Worm (Caenorhabditis elegans) whole organism, young adult: Measurements from ENCODE around the gene C48B4.12.

ENCODE experiments used
- B0336.3 ChIP-seq: fragments of 200-800 bp; sonication (Bioruptor generic); IDR thresholded peaks from 2 replicates; pipeline ENCODE4 v1.3.6; 2022; ENCODE audit warnings: missing genetic modification characterization, missing compliant biosample characterization
- F10E7.11 ChIP-seq: sonication (generic microtip); optimal IDR thresholded peaks from 2 replicates; lab custom pipeline; 2017; ENCODE audit warnings: mild to moderate bottlenecking, missing genetic modification characterization, moderate library complexity, missing compliant biosample characterization
- F23B12.7 ChIP-seq: sonication (generic microtip); optimal IDR thresholded peaks from 2 replicates; lab custom pipeline; 2017; ENCODE audit warnings: missing genetic modification characterization, mild to moderate bottlenecking, missing compliant biosample characterization, antibody characterized with exemption, moderate library complexity; ENCODE audit not compliant: insufficient read depth
- F33H1.4 ChIP-seq: fragments of 200-800 bp; sonication (Bioruptor generic); IDR thresholded peaks from 2 replicates; pipeline ENCODE4 v1.3.6; 2022; ENCODE audit warnings: missing genetic modification reagents, missing genetic modification characterization, missing compliant biosample characterization
- F39B2.1 ChIP-seq: fragments of 200-800 bp; sonication (Bioruptor generic); IDR thresholded peaks from 2 replicates; pipeline ENCODE4 v1.3.6; 2022; ENCODE audit warnings: missing genetic modification reagents, missing genetic modification characterization, missing compliant biosample characterization
- F49E8.2 ChIP-seq: sonication (generic microtip); optimal IDR thresholded peaks from 3 replicates; lab custom pipeline; 2017; ENCODE audit warnings: missing genetic modification characterization, mild to moderate bottlenecking, missing compliant biosample characterization, antibody characterized with exemption, moderate library complexity; ENCODE audit not compliant: insufficient read depth
- F55B11.4 ChIP-seq: sonication (generic microtip); optimal IDR thresholded peaks from 2 replicates; lab custom pipeline; 2016; ENCODE audit warnings: missing compliant biosample characterization, missing genetic modification characterization, borderline replicate concordance; ENCODE audit not compliant: insufficient read depth
- Y53F4B.3 ChIP-seq: fragments of 200-800 bp; sonication (Bioruptor generic); IDR thresholded peaks from 2 replicates; pipeline ENCODE4 v1.3.6; 2022; ENCODE audit warnings: missing genetic modification reagents, missing genetic modification characterization, missing compliant biosample characterization
- aptf-2 ChIP-seq: fragments of 200-800 bp; sonication (Bioruptor generic); conservative IDR thresholded peaks from 2 replicates; pipeline ENCODE4 v1.3.6; 2022; ENCODE audit warnings: missing genetic modification reagents, missing genetic modification characterization, missing compliant biosample characterization
- athp-1 ChIP-seq: sonication (generic microtip); optimal IDR thresholded peaks from 2 replicates; lab custom pipeline; 2017; ENCODE audit warnings: mild to moderate bottlenecking, missing genetic modification characterization, missing compliant biosample characterization
- attf-6 ChIP-seq: fragments of 200-800 bp; sonication (Bioruptor generic); IDR thresholded peaks from 2 replicates; pipeline ENCODE4 v1.3.6; 2022; ENCODE audit warnings: missing genetic modification reagents, missing genetic modification characterization, missing compliant biosample characterization
- bed-1 ChIP-seq: fragments of 200-800 bp; sonication (Bioruptor generic); IDR thresholded peaks from 2 replicates; pipeline ENCODE4 v1.3.6; 2022; ENCODE audit warnings: missing genetic modification reagents, missing genetic modification characterization, missing compliant biosample characterization
- cebp-1 ChIP-seq, 2 experiments: fragments of 200-800 bp in 1 of 2; sonication (Bioruptor generic) in 1 of 2; sonication (generic microtip) in 1 of 2; IDR thresholded peaks in 1 of 2; optimal IDR thresholded peaks in 1 of 2; 2 replicates each; pipeline versions ENCODE4 v1.3.6 to Lab custom; 2017 to 2022; ENCODE audit warnings: missing compliant biosample characterization in 2 of 2, missing genetic modification characterization in 2 of 2, mild to moderate bottlenecking in 1 of 2, missing genetic modification reagents in 1 of 2, moderate library complexity in 1 of 2
- ceh-27 ChIP-seq: fragments of 200-800 bp; sonication (Bioruptor generic); optimal IDR thresholded peaks from 2 replicates; lab custom pipeline; 2018; ENCODE audit warnings: mild to moderate bottlenecking, missing genetic modification characterization, moderate library complexity, missing compliant biosample characterization
- efl-1 ChIP-seq: fragments of 150-350 bp; optimal IDR thresholded peaks from 2 replicates; lab custom pipeline; 2014; ENCODE audit warnings: missing biosample characterization, missing genetic modification reagents, missing genetic modification characterization
- him-1 ChIP-seq: sonication (generic microtip); optimal IDR thresholded peaks from 2 replicates; lab custom pipeline; 2016; ENCODE audit warnings: missing genotype, missing genetic modification reagents, missing genetic modification characterization, missing compliant biosample characterization
- hmg-1.2 ChIP-seq: fragments of 200-800 bp; sonication (Bioruptor generic); IDR thresholded peaks from 2 replicates; pipeline ENCODE4 v1.3.6; 2022; ENCODE audit warnings: missing genetic modification reagents, missing genetic modification characterization, missing compliant biosample characterization
- hsf-1 ChIP-seq: fragments of 200-800 bp; sonication (Bioruptor generic); IDR thresholded peaks from 2 replicates; pipeline ENCODE4 v1.3.6; 2022; ENCODE audit warnings: missing genetic modification reagents, missing genetic modification characterization, missing compliant biosample characterization
- let-526 ChIP-seq: fragments of 200-800 bp; sonication (Bioruptor generic); IDR thresholded peaks from 2 replicates; pipeline ENCODE4 v1.3.6; 2022; ENCODE audit warnings: missing genetic modification reagents, missing genetic modification characterization, missing compliant biosample characterization
- lin-26 ChIP-seq: fragments of 200-800 bp; sonication (Bioruptor generic); IDR thresholded peaks from 2 replicates; pipeline ENCODE4 v1.3.6; 2022; ENCODE audit warnings: missing genetic modification reagents, missing genetic modification characterization, missing compliant biosample characterization
- lin-40 ChIP-seq: sonication (generic microtip); optimal IDR thresholded peaks from 2 replicates; lab custom pipeline; 2016; ENCODE audit warnings: missing genetic modification characterization, mild to moderate bottlenecking, missing compliant biosample characterization, missing genotype, missing genetic modification reagents
- lin-54 ChIP-seq: fragments of 200-800 bp; sonication (Bioruptor generic); optimal IDR thresholded peaks from 2 replicates; lab custom pipeline; 2018; ENCODE audit warnings: mild to moderate bottlenecking, missing genetic modification characterization, missing compliant biosample characterization
- lir-1 ChIP-seq: fragments of 200-800 bp; sonication (Bioruptor generic); conservative IDR thresholded peaks from 2 replicates; pipeline ENCODE4 v1.3.6; 2022; ENCODE audit warnings: missing genetic modification reagents, missing genetic modification characterization, missing compliant biosample characterization
- lsl-1 ChIP-seq: fragments of 200-800 bp; sonication (Bioruptor generic); optimal IDR thresholded peaks from 2 replicates; lab custom pipeline; 2018; ENCODE audit warnings: mild to moderate bottlenecking, missing genetic modification characterization, moderate library complexity, missing compliant biosample characterization
- madf-3 ChIP-seq: fragments of 200-800 bp; sonication (Bioruptor generic); IDR thresholded peaks from 2 replicates; pipeline ENCODE4 v1.3.6; 2022; ENCODE audit warnings: missing genetic modification reagents, missing genetic modification characterization, missing compliant biosample characterization
- madf-6 ChIP-seq: fragments of 200-800 bp; sonication (Bioruptor generic); IDR thresholded peaks from 2 replicates; pipeline ENCODE4 v1.3.6; 2022; ENCODE audit warnings: missing genetic modification reagents, missing genetic modification characterization, missing compliant biosample characterization
- madf-8 ChIP-seq: fragments of 200-800 bp; sonication (Bioruptor generic); conservative IDR thresholded peaks from 2 replicates; pipeline ENCODE4 v1.3.6; 2022; ENCODE audit warnings: missing genetic modification reagents, missing genetic modification characterization, missing compliant biosample characterization
- mes-4 ChIP-seq: sonication (generic microtip); optimal IDR thresholded peaks from 2 replicates; lab custom pipeline; 2016; ENCODE audit warnings: missing genotype, missing genetic modification characterization, missing compliant biosample characterization
- snpc-1.3 ChIP-seq: sonication (generic microtip); optimal IDR thresholded peaks from 2 replicates; lab custom pipeline; 2017; ENCODE audit warnings: missing genetic modification characterization, mild to moderate bottlenecking, missing compliant biosample characterization, antibody characterized with exemption, moderate library complexity, missing genotype, missing genetic modification reagents; ENCODE audit not compliant: insufficient read depth
- snpc-3.4 ChIP-seq: sonication (generic microtip); optimal IDR thresholded peaks from 2 replicates; lab custom pipeline; 2017; ENCODE audit warnings: missing genetic modification characterization, mild to moderate bottlenecking, missing compliant biosample characterization, antibody characterized with exemption, moderate library complexity, missing genotype, missing genetic modification reagents
- xnd-1 ChIP-seq: sonication (generic microtip); optimal IDR thresholded peaks from 2 replicates; lab custom pipeline; 2016; ENCODE audit warnings: missing genotype, missing genetic modification reagents, missing genetic modification characterization, missing compliant biosample characterization
- zfh-2 ChIP-seq: fragments of 200-800 bp; sonication (Bioruptor generic); conservative IDR thresholded peaks from 2 replicates; pipeline ENCODE4 v1.3.6; 2022; ENCODE audit warnings: missing genetic modification reagents, missing genetic modification characterization, missing compliant biosample characterization
- ztf-26 ChIP-seq: sonication (generic microtip); optimal IDR thresholded peaks from 2 replicates; lab custom pipeline; 2017; ENCODE audit warnings: missing genetic modification characterization, missing compliant biosample characterization
- ztf-3 ChIP-seq: fragments of 200-800 bp; sonication (Bioruptor generic); optimal IDR thresholded peaks from 2 replicates; lab custom pipeline; 2018; ENCODE audit warnings: mild to moderate bottlenecking, missing genetic modification characterization, missing compliant biosample characterization
- ztf-6 ChIP-seq: fragments of 200-800 bp; sonication (Bioruptor generic); IDR thresholded peaks from 2 replicates; pipeline ENCODE4 v1.3.6; 2022; ENCODE audit warnings: missing genetic modification reagents, missing genetic modification characterization, missing compliant biosample characterization

Gene C48B4.12

ce11 chrIII:9597044-9597443 lies at the start of gene C48B4.12:
C48B4.12 (plus strand) TSS chrIII:9597344.
- TF ChIP-seq F23B12.7 (tag; lab: Kevin White, UChicago) (no peak), let-526 (GFP tag; lab: Robert Waterston, UW) (no peak), ztf-3 (GFP tag; lab: Kevin White, UChicago) (no peak), F39B2.1 (GFP tag; lab: Robert Waterston, UW) (no peak), hmg-1.2 (GFP tag; lab: Robert Waterston, UW) (no peak), F55B11.4 (tag; lab: Kevin White, UChicago) (no peak), cebp-1 (GFP tag; IDR thresholded peaks at IDR 0.05; lab: Robert Waterston, UW) (no peak), cebp-1 (tag; optimal IDR thresholded peaks at IDR 0.05; lab: Kevin White, UChicago) (no peak), bed-1 (no peak), madf-3 (GFP tag; lab: Robert Waterston, UW) (no peak), zfh-2 (no peak), ceh-27 (GFP tag; lab: Kevin White, UChicago) (no peak), snpc-3.4 (no peak)

ce11 chrIII:9556300-9556699 lies 40.8 kb upstream of the C48B4.12 start, which contains the start of gene ZK1098.11:
ZK1098.11 (plus strand) TSS chrIII:9556600.
- TF ChIP-seq mes-4 (tag; lab: Kevin White, UChicago) (no peak), athp-1 (tag; lab: Kevin White, UChicago) (no peak), aptf-2 (GFP tag; lab: Robert Waterston, UW) (no peak), attf-6 (no peak), lin-54 (GFP tag; lab: Kevin White, UChicago) (no peak), cebp-1 (GFP tag; IDR thresholded peaks at IDR 0.05; lab: Robert Waterston, UW) (no peak), cebp-1 (tag; optimal IDR thresholded peaks at IDR 0.05; lab: Kevin White, UChicago) (no peak), F10E7.11 (tag; lab: Kevin White, UChicago) (no peak), B0336.3 (GFP tag; lab: Robert Waterston, UW) (no peak)

- TF ChIP-seq Y53F4B.3 (GFP tag; lab: Robert Waterston, UW) (no peak), aptf-2 (GFP tag; lab: Robert Waterston, UW) (no peak), lir-1 (GFP tag; lab: Robert Waterston, UW) (no peak)
Measured at ce11 chrIII:9558463-9558862, 38.7 kb upstream of the C48B4.12 start, which contains the start of gene C48B4.6. C48B4.6 (minus strand) TSS chrIII:9558563.

ce11 chrIII:9559381-9559881 lies 37.7 kb upstream of the C48B4.12 start, which contains the start of gene C48B4.7:
C48B4.7 (minus strand) TSS chrIII:9559431.
- TF ChIP-seq madf-8 = peak; percentile 78
- peak; percentile 90 for TF ChIP-seq madf-6 (GFP tag; lab: Robert Waterston, UW)
- no peak for TF ChIP-seq ztf-6 (GFP tag; lab: Robert Waterston, UW)
- TF ChIP-seq F49E8.2 (tag; lab: Kevin White, UChicago) = peak; percentile 44
- TF ChIP-seq hsf-1 (GFP tag; lab: Robert Waterston, UW) = no peak
- peak; percentile 14 for TF ChIP-seq snpc-1.3
- peak; percentile 90 for TF ChIP-seq F33H1.4 (GFP tag; lab: Robert Waterston, UW)
- TF ChIP-seq lsl-1 (GFP tag; lab: Kevin White, UChicago) = peak; percentile 87
- peak; percentile 37 for TF ChIP-seq snpc-3.4
- peak; percentile 64 for TF ChIP-seq him-1 (tag; lab: Kevin White, UChicago)
- TF ChIP-seq ztf-26 = no peak
- TF ChIP-seq lin-40 (tag; lab: Kevin White, UChicago) = no peak
- peak; percentile 31 for TF ChIP-seq efl-1 (GFP tag; lab: Kevin White, UChicago)
- TF ChIP-seq lin-26 = no peak
- TF ChIP-seq xnd-1 (tag; lab: Kevin White, UChicago) = peak; percentile 78
- TF ChIP-seq mes-4 (tag; lab: Kevin White, UChicago) = no peak
- TF ChIP-seq, all 124 proteins: peak for 10
